Fruit fly (Drosophila melanogaster): ENCODE data around the gene CG42494.

dm6 chr3L:3142516-3143382 is 41.5 kb upstream of the CG42494 start:
- TF ChIP-seq N (GFP tag; optimal IDR thresholded peaks at IDR 0.05) (no peak), Myc (optimal IDR thresholded peaks at IDR 0.05) (no peak), fru (GFP tag; optimal IDR thresholded peaks at IDR 0.05) (no peak), dsf (GFP tag; optimal IDR thresholded peaks at IDR 0.05; ENCODE audit: borderline replicate concordance) (no peak), usp (GFP tag; optimal IDR thresholded peaks at IDR 0.05) (no peak), Sp1 (GFP tag; optimal IDR thresholded peaks at IDR 0.05) (no peak), sv (GFP tag; optimal IDR thresholded peaks at IDR 0.05) (no peak)

All from whole organism, wandering third instar larva.